Worm (Caenorhabditis elegans) whole organism, mixed stage, embryonic: ENCODE results near the gene unc-82.

Experiments
- cnd-1 ChIP-seq: fragments of 200-800 bp; sonication (Bioruptor generic); optimal IDR thresholded peaks from 2 replicates; lab custom pipeline; 2018; ENCODE audit warnings: mild to moderate bottlenecking, missing genetic modification characterization, missing compliant biosample characterization
- lsy-2 ChIP-seq: fragments of 150-350 bp; optimal IDR thresholded peaks from 2 replicates; lab custom pipeline; 2014; ENCODE audit warnings: missing biosample characterization, missing genetic modification characterization
- nhr-12 ChIP-seq: fragments of 150-350 bp; optimal IDR thresholded peaks from 2 replicates; lab custom pipeline; 2014; ENCODE audit warnings: missing biosample characterization, missing genetic modification characterization
- nhr-28 ChIP-seq: fragments of 150-350 bp; optimal IDR thresholded peaks from 2 replicates; lab custom pipeline; 2014; ENCODE audit warnings: missing biosample characterization, missing genetic modification characterization
- nhr-76 ChIP-seq: sonication (generic microtip); optimal IDR thresholded peaks from 2 replicates; lab custom pipeline; 2017; ENCODE audit warnings: missing biosample characterization, missing genetic modification characterization
- unc-39 ChIP-seq: fragments of 150-350 bp; optimal IDR thresholded peaks from 2 replicates; lab custom pipeline; 2014; ENCODE audit warnings: missing biosample characterization, missing genetic modification characterization

DNA sequence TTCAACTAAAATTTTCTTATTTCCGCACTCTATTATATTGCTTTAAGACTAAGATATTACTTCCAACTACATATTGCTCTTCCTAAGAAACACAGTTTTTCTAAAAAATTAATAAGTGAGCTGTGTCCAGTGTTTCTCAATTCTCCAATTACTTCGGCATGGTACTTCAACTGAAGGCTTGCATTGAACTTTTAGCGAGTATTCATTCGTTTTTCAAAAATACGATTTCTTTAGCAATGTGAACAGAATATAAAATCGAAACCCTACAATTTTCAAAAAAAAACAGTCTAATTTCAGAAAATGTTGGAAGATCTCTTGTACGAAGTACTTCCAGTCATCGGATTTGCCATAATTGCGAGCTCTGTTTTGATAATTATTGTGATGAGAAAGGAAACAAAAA is 3.4 kb upstream of the unc-82 start, which contains the start of gene srtx-1:
- TF ChIP-seq nhr-76 (tag; lab: Kevin White, UChicago) (no peak), cnd-1 (tag; lab: Kevin White, UChicago) (no peak), lsy-2 (tag; lab: Kevin White, UChicago) (no peak), unc-39 (tag; lab: Kevin White, UChicago) (no peak), nhr-12 (no peak), nhr-28 (tag; lab: Kevin White, UChicago) (no peak)
